Worm (Caenorhabditis elegans) whole organism, late embryonic: ENCODE measurements around the gene T27A10.2.

Experiments used
- C38D4.7 ChIP-seq: fragments of 200-800 bp; sonication (Bioruptor generic); optimal IDR thresholded peaks from 2 replicates; lab custom pipeline; 2018; ENCODE audit warnings: mild to moderate bottlenecking, missing genetic modification characterization, moderate library complexity, missing compliant biosample characterization
- K02D7.2 ChIP-seq: sonication (generic microtip); optimal IDR thresholded peaks from 2 replicates; lab custom pipeline; 2017; ENCODE audit warnings: mild to moderate bottlenecking, missing genetic modification characterization, missing compliant biosample characterization
- K09A11.1 ChIP-seq: sonication (generic microtip); optimal IDR thresholded peaks from 2 replicates; lab custom pipeline; 2017; ENCODE audit warnings: antibody characterized with exemption, mild to moderate bottlenecking, missing genetic modification characterization, missing compliant biosample characterization; ENCODE audit not compliant: insufficient read depth
- ahr-1 ChIP-seq: sonication (generic microtip); optimal IDR thresholded peaks from 2 replicates; lab custom pipeline; 2016; ENCODE audit warnings: missing genetic modification characterization, missing compliant biosample characterization
- ama-1 ChIP-seq: fragments of 150-350 bp; optimal IDR thresholded peaks from 2 replicates; lab custom pipeline; 2014
- ceh-18 ChIP-seq: sonication (generic microtip); optimal IDR thresholded peaks from 2 replicates; lab custom pipeline; 2016; ENCODE audit warnings: missing genetic modification characterization, missing compliant biosample characterization
- ceh-19 ChIP-seq: fragments of 200-800 bp; sonication (Bioruptor generic); optimal IDR thresholded peaks from 2 replicates; lab custom pipeline; 2018; ENCODE audit warnings: mild to moderate bottlenecking, missing genetic modification characterization, missing compliant biosample characterization
- ceh-2 ChIP-seq: sonication (generic microtip); optimal IDR thresholded peaks from 2 replicates; lab custom pipeline; 2016; ENCODE audit warnings: missing genotype, missing genetic modification characterization, missing compliant biosample characterization
- ceh-24 ChIP-seq: sonication (generic microtip); optimal IDR thresholded peaks from 2 replicates; lab custom pipeline; 2016; ENCODE audit warnings: mild to moderate bottlenecking, missing genetic modification characterization, missing compliant biosample characterization
- ceh-30 ChIP-seq: fragments of 150-350 bp; optimal IDR thresholded peaks from 2 replicates; lab custom pipeline; 2014; ENCODE audit warnings: missing biosample characterization, missing genetic modification characterization
- ceh-31 ChIP-seq: sonication (generic microtip); optimal IDR thresholded peaks from 2 replicates; lab custom pipeline; 2016; ENCODE audit warnings: missing genetic modification characterization, missing compliant biosample characterization
- ceh-34 ChIP-seq: sonication (generic microtip); optimal IDR thresholded peaks from 2 replicates; lab custom pipeline; 2016; ENCODE audit warnings: mild to moderate bottlenecking, missing genetic modification characterization, missing compliant biosample characterization
- ceh-45 ChIP-seq: fragments of 200-800 bp; sonication (Bioruptor generic); IDR thresholded peaks from 2 replicates; pipeline ENCODE4 v1.3.6; 2022; ENCODE audit warnings: missing genetic modification reagents, missing genetic modification characterization, missing compliant biosample characterization
- ceh-48 ChIP-seq: sonication (generic microtip); optimal IDR thresholded peaks from 2 replicates; lab custom pipeline; 2016; ENCODE audit warnings: missing genetic modification characterization, inconsistent platforms, missing compliant biosample characterization
- ceh-6 ChIP-seq: fragments of 200-800 bp; sonication (Bioruptor generic); optimal IDR thresholded peaks from 2 replicates; lab custom pipeline; 2018; ENCODE audit warnings: mild to moderate bottlenecking, missing genetic modification characterization, missing compliant biosample characterization
- che-1 ChIP-seq: sonication (generic microtip); optimal IDR thresholded peaks from 2 replicates; lab custom pipeline; 2016; ENCODE audit warnings: mild to moderate bottlenecking, missing genetic modification characterization, missing compliant biosample characterization
- dve-1 ChIP-seq: sonication (generic microtip); optimal IDR thresholded peaks from 2 replicates; lab custom pipeline; 2017; ENCODE audit warnings: antibody characterized with exemption, mild to moderate bottlenecking, missing genetic modification characterization, missing compliant biosample characterization
- elt-2 ChIP-seq: sonication (generic microtip); optimal IDR thresholded peaks from 2 replicates; lab custom pipeline; 2016; ENCODE audit warnings: missing genetic modification reagents, missing genetic modification characterization, missing compliant biosample characterization
- eyg-1 ChIP-seq: sonication (generic microtip); optimal IDR thresholded peaks from 2 replicates; lab custom pipeline; 2016; ENCODE audit warnings: missing genotype, missing genetic modification characterization, missing compliant biosample characterization
- fax-1 ChIP-seq: sonication (generic microtip); optimal IDR thresholded peaks from 2 replicates; lab custom pipeline; 2016; ENCODE audit warnings: missing genotype, missing genetic modification characterization, missing compliant biosample characterization
- hlh-13 ChIP-seq: fragments of 200-800 bp; sonication (Bioruptor generic); optimal IDR thresholded peaks from 2 replicates; lab custom pipeline; 2018; ENCODE audit warnings: mild to moderate bottlenecking, missing genetic modification characterization, missing compliant biosample characterization
- hlh-30 ChIP-seq: sonication (generic microtip); optimal IDR thresholded peaks from 2 replicates; lab custom pipeline; 2017; ENCODE audit warnings: antibody characterized with exemption, missing genetic modification characterization, missing compliant biosample characterization; ENCODE audit not compliant: insufficient read depth
- hlh-6 ChIP-seq: sonication (generic microtip); optimal IDR thresholded peaks from 2 replicates; lab custom pipeline; 2016; ENCODE audit warnings: missing genotype, missing genetic modification characterization, missing compliant biosample characterization
- lim-6 ChIP-seq: sonication (generic microtip); optimal IDR thresholded peaks from 2 replicates; lab custom pipeline; 2016; ENCODE audit warnings: missing genetic modification characterization, missing compliant biosample characterization
- lin-11 ChIP-seq: fragments of 200-800 bp; sonication (Bioruptor generic); optimal IDR thresholded peaks from 2 replicates; lab custom pipeline; 2018; ENCODE audit warnings: mild to moderate bottlenecking, missing genetic modification characterization, missing compliant biosample characterization
- mec-3 ChIP-seq: sonication (generic microtip); optimal IDR thresholded peaks from 2 replicates; lab custom pipeline; 2016; ENCODE audit warnings: borderline replicate concordance, missing genetic modification characterization, missing compliant biosample characterization
- nfya-1 ChIP-seq: sonication (generic microtip); optimal IDR thresholded peaks from 2 replicates; lab custom pipeline; 2017; ENCODE audit warnings: missing genetic modification characterization, mild to moderate bottlenecking, missing compliant biosample characterization, antibody characterized with exemption, moderate library complexity
- nhr-232 ChIP-seq: sonication (generic microtip); optimal IDR thresholded peaks from 2 replicates; lab custom pipeline; 2016; ENCODE audit warnings: missing genetic modification characterization, missing compliant biosample characterization
- pag-3 ChIP-seq: sonication (generic microtip); optimal IDR thresholded peaks from 2 replicates; lab custom pipeline; 2016; ENCODE audit warnings: missing compliant biosample characterization, missing genetic modification characterization, borderline replicate concordance
- pat-9 ChIP-seq: fragments of 200-800 bp; sonication (Bioruptor generic); optimal IDR thresholded peaks from 2 replicates; lab custom pipeline; 2018; ENCODE audit warnings: mild to moderate bottlenecking, missing genetic modification characterization, moderate library complexity, missing compliant biosample characterization
- pax-1 ChIP-seq: fragments of 150-350 bp; optimal IDR thresholded peaks from 2 replicates; lab custom pipeline; 2014; ENCODE audit warnings: missing biosample characterization, missing genetic modification characterization
- ref-2 ChIP-seq: sonication (generic microtip); optimal IDR thresholded peaks from 2 replicates; lab custom pipeline; 2016; ENCODE audit warnings: missing genetic modification characterization, missing compliant biosample characterization
- rnt-1 ChIP-seq: sonication (generic microtip); optimal IDR thresholded peaks from 2 replicates; lab custom pipeline; 2016; ENCODE audit warnings: missing genetic modification characterization, missing compliant biosample characterization
- syd-9 ChIP-seq: sonication (generic microtip); optimal IDR thresholded peaks from 2 replicates; lab custom pipeline; 2016; ENCODE audit warnings: mild to moderate bottlenecking, missing genetic modification characterization, moderate library complexity, missing compliant biosample characterization
- tbx-2 ChIP-seq: sonication (generic microtip); optimal IDR thresholded peaks from 2 replicates; lab custom pipeline; 2016; ENCODE audit warnings: missing genetic modification characterization, missing compliant biosample characterization
- unc-42 ChIP-seq: sonication (generic microtip); optimal IDR thresholded peaks from 2 replicates; lab custom pipeline; 2016; ENCODE audit warnings: missing genotype, missing genetic modification characterization, missing compliant biosample characterization
- unc-55 ChIP-seq: sonication (generic microtip); optimal IDR thresholded peaks from 2 replicates; lab custom pipeline; 2017; ENCODE audit warnings: missing biosample characterization, missing genetic modification reagents, missing genetic modification characterization
- ztf-16 ChIP-seq: sonication (generic microtip); optimal IDR thresholded peaks from 2 replicates; lab custom pipeline; 2017; ENCODE audit warnings: missing genetic modification characterization, missing compliant biosample characterization

Gene T27A10.2

DNA sequence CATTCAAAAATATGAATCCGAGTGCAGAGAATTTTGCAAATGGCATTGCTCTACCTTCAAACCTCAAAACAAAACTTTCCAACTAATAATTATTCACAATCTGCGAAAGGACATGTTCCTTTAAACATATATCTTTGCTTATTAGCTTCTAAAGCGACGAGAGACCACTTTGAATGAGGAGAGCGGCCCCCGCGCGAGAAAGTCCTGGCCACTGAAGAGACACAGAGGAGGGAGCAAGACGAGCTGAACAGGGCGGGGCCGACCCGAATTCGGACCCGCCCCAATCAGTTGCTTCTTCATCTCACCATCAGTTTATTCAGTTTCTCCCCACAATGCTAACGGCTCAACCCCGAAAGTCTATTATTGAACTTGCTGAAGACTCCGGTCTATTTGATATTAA lies at the start of gene T27A10.2:
T27A10.2 (plus strand) TSS at position 333 of the 400 bp plus-strand sequence.
- TF ChIP-seq pat-9 (tag; lab: Kevin White, UChicago) (no peak), C38D4.7 (GFP tag; lab: Kevin White, UChicago) (no peak), K09A11.1 (tag; lab: Kevin White, UChicago) (no peak), hlh-30 (tag; lab: Kevin White, UChicago) (no peak), unc-42 (tag; lab: Kevin White, UChicago) (peak; percentile 8), elt-2 (no peak)

- peak; percentile 68 for TF ChIP-seq ceh-18 (tag; lab: Kevin White, UChicago)
- TF ChIP-seq K02D7.2 (tag; lab: Kevin White, UChicago) = no peak
Measured at ce11 chrX:3536302-3537251, 49.2 kb upstream of the T27A10.2 start.

DNA sequence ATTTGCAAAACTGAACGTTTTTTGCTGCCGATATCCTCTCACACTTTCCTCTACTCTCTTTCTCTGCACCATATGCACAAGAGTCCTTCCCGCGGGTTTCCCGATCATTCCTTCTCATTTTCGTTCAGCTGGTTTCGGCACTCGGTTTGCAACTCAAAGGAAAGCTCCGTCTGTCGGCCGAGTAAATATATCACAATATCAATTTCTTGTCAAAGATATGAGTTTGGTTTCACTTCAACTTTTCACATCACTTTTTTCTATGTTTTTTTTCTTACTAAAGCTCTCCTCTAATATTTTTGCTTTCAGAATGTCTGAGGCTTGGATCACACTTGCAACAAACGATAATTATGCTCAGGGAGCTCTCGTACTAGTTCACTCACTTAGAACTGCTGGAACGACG lies 48.4 kb upstream of the T27A10.2 start, which contains the start of gene gyg-1:
gyg-1 (plus strand) TSS at position 301 of the 400 bp plus-strand sequence.
- peak; percentile 9 for TF ChIP-seq nhr-232 (tag; lab: Kevin White, UChicago)
- no peak for TF ChIP-seq ceh-30 (tag; lab: Kevin White, UChicago)

DNA sequence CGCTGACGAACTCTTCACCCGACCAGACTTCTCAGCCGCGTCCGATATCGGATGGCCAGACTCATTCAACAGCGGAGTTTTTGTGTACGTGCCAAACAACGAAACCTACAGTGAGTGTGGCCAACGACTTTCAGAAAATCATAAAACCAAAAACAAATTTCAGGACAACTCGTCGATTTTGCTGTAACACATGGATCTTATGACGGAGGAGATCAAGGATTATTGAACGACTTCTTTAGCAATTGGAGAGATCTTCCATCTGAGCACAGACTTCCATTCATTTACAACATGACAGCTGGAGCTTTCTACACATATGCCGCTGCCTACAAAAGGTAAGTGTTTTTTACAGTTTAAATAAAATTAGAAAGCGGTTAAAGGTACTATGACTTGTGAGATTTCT lies 47.7 kb upstream of the T27A10.2 start:
- TF ChIP-seq ceh-31 (tag; lab: Kevin White, UChicago) = no peak
- TF ChIP-seq ztf-16 (tag; lab: Kevin White, UChicago) = no peak
- no peak for TF ChIP-seq ceh-2
- TF ChIP-seq unc-42 (tag; lab: Kevin White, UChicago) = no peak
- TF ChIP-seq ceh-19 = no peak
- TF ChIP-seq ceh-34 (tag; lab: Kevin White, UChicago) = no peak
- no peak for TF ChIP-seq eyg-1 (tag; lab: Kevin White, UChicago)
- TF ChIP-seq lim-6 (tag; lab: Kevin White, UChicago) = no peak
- no peak for TF ChIP-seq hlh-13 (GFP tag; lab: Kevin White, UChicago)
- no peak for TF ChIP-seq elt-2
- TF ChIP-seq hlh-6 (tag; lab: Kevin White, UChicago) = no peak
- TF ChIP-seq ama-1 (lab: Kevin White, UChicago) = no peak
- TF ChIP-seq ahr-1 (tag; lab: Kevin White, UChicago) = no peak
- no peak for TF ChIP-seq pat-9 (tag; lab: Kevin White, UChicago)
- TF ChIP-seq K02D7.2 (tag; lab: Kevin White, UChicago) = no peak

DNA sequence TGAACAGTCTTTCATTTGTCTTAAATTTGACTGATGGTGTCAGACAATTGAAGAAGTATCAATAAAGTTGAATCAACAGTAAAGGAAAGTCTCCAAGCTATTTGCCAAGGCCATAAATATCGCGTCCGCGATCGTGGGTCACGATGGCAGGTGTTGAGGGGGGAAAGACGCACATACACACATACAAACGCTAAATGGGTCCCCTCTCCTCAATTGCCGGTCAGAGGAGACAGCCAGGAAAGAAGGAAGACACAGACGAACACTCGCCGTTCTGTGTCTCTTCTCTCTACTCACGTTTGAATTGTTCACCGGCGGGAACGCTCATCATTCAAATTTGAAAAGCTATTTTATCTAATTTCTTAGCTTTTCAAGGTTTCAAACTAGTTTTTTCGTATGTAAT lies 44.9 kb upstream of the T27A10.2 start:
- TF ChIP-seq ceh-31 (tag; lab: Kevin White, UChicago) (peak; percentile 66), pag-3 (no peak), hlh-6 (tag; lab: Kevin White, UChicago) (no peak), ahr-1 (tag; lab: Kevin White, UChicago) (no peak), tbx-2 (tag; lab: Kevin White, UChicago) (peak; percentile 11), ceh-24 (tag; lab: Kevin White, UChicago) (no peak), ceh-48 (tag; lab: Kevin White, UChicago) (no peak), lin-11 (tag; lab: Kevin White, UChicago) (no peak), ceh-45 (GFP tag; lab: Robert Waterston, UW) (no peak), mec-3 (tag; lab: Kevin White, UChicago) (no peak), syd-9 (tag; lab: Kevin White, UChicago) (no peak), ceh-6 (GFP tag; lab: Kevin White, UChicago) (no peak), fax-1 (no peak), ref-2 (tag; lab: Kevin White, UChicago) (peak; percentile 44), lim-6 (tag; lab: Kevin White, UChicago) (no peak), che-1 (tag; lab: Kevin White, UChicago) (no peak), unc-42 (tag; lab: Kevin White, UChicago) (peak; percentile 25), ztf-16 (tag; lab: Kevin White, UChicago) (no peak), dve-1 (tag; lab: Kevin White, UChicago) (no peak), pax-1 (tag; lab: Kevin White, UChicago) (no peak), hlh-30 (tag; lab: Kevin White, UChicago) (peak; percentile 61), rnt-1 (tag; lab: Kevin White, UChicago) (peak; percentile 22), unc-55 (GFP tag; lab: Kevin White, UChicago) (peak; percentile 69), ceh-34 (tag; lab: Kevin White, UChicago) (no peak), nfya-1 (tag; lab: Kevin White, UChicago) (peak; percentile 25)
